Fruit fly (Drosophila melanogaster): ENCODE results near the gene Cp7Fc.
A peak's percentile ranks its signal among the peaks of the same experiment; 100 is the strongest.

Gene Cp7Fc

dm6 chrX:8455019-8455555 lies 21.8 kb upstream of the Cp7Fc start, which contains the start of gene org-1 (continued):
- peak; percentile 76 for TF ChIP-seq CG12744 (GFP tag; optimal IDR thresholded peaks at IDR 0.05)
- peak; percentile 95 for TF ChIP-seq so (GFP tag; IDR thresholded peaks at IDR 0.05)
- TF ChIP-seq CkIIα-i1 (GFP tag; IDR thresholded peaks at IDR 0.05) = peak; percentile 76; the same call in 1 of the 2 replicates
- TF ChIP-seq B-H1 (GFP tag; IDR thresholded peaks at IDR 0.05) = peak; percentile 96
- peak; percentile 95 for TF ChIP-seq CG11695 (GFP tag; IDR thresholded peaks at IDR 0.05)
- peak; percentile 94 for TF ChIP-seq Dbx (GFP tag; IDR thresholded peaks at IDR 0.05)
- TF ChIP-seq tio (GFP tag; optimal IDR thresholded peaks at IDR 0.05) = peak; percentile 92
- TF ChIP-seq CG10543 (GFP tag; optimal IDR thresholded peaks at IDR 0.05) = peak; percentile 88
- TF ChIP-seq Doc2 (GFP tag; IDR thresholded peaks at IDR 0.05) = peak; percentile 86
- no peak for TF ChIP-seq h (optimal IDR thresholded peaks at IDR 0.05)
- peak; percentile 89 for TF ChIP-seq Fer2 (tag; optimal IDR thresholded peaks at IDR 0.05)
- TF ChIP-seq CG4820 (GFP tag; optimal IDR thresholded peaks at IDR 0.05) = peak; percentile 96
- TF ChIP-seq Ravus (GFP tag; IDR thresholded peaks at IDR 0.05) = peak; percentile 93
- TF ChIP-seq CG4404 (GFP tag; IDR thresholded peaks at IDR 0.05) = peak; percentile 98
- TF ChIP-seq psq (GFP tag; optimal IDR thresholded peaks at IDR 0.05) = peak; percentile 72
- TF ChIP-seq CG1529 (GFP tag; optimal IDR thresholded peaks at IDR 0.05) = peak; percentile 94
- TF ChIP-seq CG17385 (GFP tag; optimal IDR thresholded peaks at IDR 0.05) = peak; percentile 90
- peak; percentile 60 for TF ChIP-seq gro (GFP tag; optimal IDR thresholded peaks at IDR 0.05)
- TF ChIP-seq CG10431 (GFP tag; optimal IDR thresholded peaks at IDR 0.05) = peak; percentile 88
- TF ChIP-seq D19B (GFP tag; optimal IDR thresholded peaks at IDR 0.05) = peak; percentile 73
- TF ChIP-seq CG8478 (optimal IDR thresholded peaks at IDR 0.05) = no peak
- TF ChIP-seq Gug (GFP tag; IDR thresholded peaks at IDR 0.05) = peak; percentile 98
- TF ChIP-seq rib (GFP tag; IDR thresholded peaks at IDR 0.05) = peak; percentile 92
- TF ChIP-seq otp (GFP tag; IDR thresholded peaks at IDR 0.05) = peak; percentile 98
- peak; percentile 93 for TF ChIP-seq Fer3 (tag; optimal IDR thresholded peaks at IDR 0.05)
- peak; percentile 95 for TF ChIP-seq CG9932 (GFP tag; IDR thresholded peaks at IDR 0.05)
- TF ChIP-seq CG2199 (GFP tag; IDR thresholded peaks at IDR 0.05) = peak; percentile 98
- peak; percentile 97 for TF ChIP-seq CG11456 (GFP tag; IDR thresholded peaks at IDR 0.05)
- no peak for TF ChIP-seq p53 (GFP tag; optimal IDR thresholded peaks at IDR 0.05)
- TF ChIP-seq CG4854 (GFP tag; optimal IDR thresholded peaks at IDR 0.05) = peak; percentile 77
- TF ChIP-seq dm (GFP tag; optimal IDR thresholded peaks at IDR 0.05) = peak; percentile 76
- TF ChIP-seq CG3838 (GFP tag; optimal IDR thresholded peaks at IDR 0.05) = peak; percentile 50
- TF ChIP-seq CG11723 (GFP tag; optimal IDR thresholded peaks at IDR 0.05) = peak; percentile 86
- peak; percentile 96 for TF ChIP-seq CG32767 (GFP tag; IDR thresholded peaks at IDR 0.05)
- peak; percentile 77 for TF ChIP-seq CG30020 (tag; optimal IDR thresholded peaks at IDR 0.05)
- TF ChIP-seq eyg (GFP tag; optimal IDR thresholded peaks at IDR 0.05) = peak; percentile 21
- TF ChIP-seq CG10209 (GFP tag; optimal IDR thresholded peaks at IDR 0.05) = peak; percentile 93
- TF ChIP-seq CG12236 (GFP tag; optimal IDR thresholded peaks at IDR 0.05) = peak; percentile 50
- peak; percentile 93 for TF ChIP-seq nerfin-1 (tag; optimal IDR thresholded peaks at IDR 0.05)
- TF ChIP-seq CG6813 (GFP tag; optimal IDR thresholded peaks at IDR 0.05) = peak; percentile 91
- TF ChIP-seq CG17359 (tag; optimal IDR thresholded peaks at IDR 0.05) = peak; percentile 96
- TF ChIP-seq CG15601 (tag; optimal IDR thresholded peaks at IDR 0.05) = peak; percentile 94
- TF ChIP-seq PHDP (tag; optimal IDR thresholded peaks at IDR 0.05) = peak; percentile 94
- peak; percentile 96 for TF ChIP-seq CG7839 (tag; optimal IDR thresholded peaks at IDR 0.05)
- peak; percentile 89 for TF ChIP-seq Asciz (GFP tag; optimal IDR thresholded peaks at IDR 0.05)
- TF ChIP-seq CG16815 (GFP tag; optimal IDR thresholded peaks at IDR 0.05) = peak; percentile 95
- TF ChIP-seq CTCF (GFP tag; optimal IDR thresholded peaks at IDR 0.05) = peak; percentile 58
- TF ChIP-seq fru (optimal IDR thresholded peaks at IDR 0.05) = no peak
- peak; percentile 73 for TF ChIP-seq CG7987 (GFP tag; optimal IDR thresholded peaks at IDR 0.05)
- peak; percentile 96 for TF ChIP-seq CG9817 (tag; optimal IDR thresholded peaks at IDR 0.05)
- TF ChIP-seq D (optimal IDR thresholded peaks at IDR 0.05) = no peak
- TF ChIP-seq D (GFP tag; optimal IDR thresholded peaks at IDR 0.05) = peak; percentile 96
- TF ChIP-seq CG14050 (GFP tag; IDR thresholded peaks at IDR 0.05) = peak; percentile 95
